Worm (Caenorhabditis elegans) whole organism, L2 larva: ENCODE data around the gene F42H10.3.

Experiments
- aly-2 ChIP-seq: fragments of 150-350 bp; optimal IDR thresholded peaks from 2 replicates; lab custom pipeline; 2014; ENCODE audit warnings: missing biosample characterization, missing genetic modification characterization
- ama-1 ChIP-seq: fragments of 150-350 bp; optimal IDR thresholded peaks from 2 replicates; lab custom pipeline; 2018; ENCODE audit warnings: inconsistent platforms
- ceh-82 ChIP-seq: fragments of 150-350 bp; optimal IDR thresholded peaks from 2 replicates; lab custom pipeline; 2014; ENCODE audit warnings: missing biosample characterization, missing genetic modification characterization
- dmd-4 ChIP-seq: sonication (generic microtip); optimal IDR thresholded peaks from 2 replicates; lab custom pipeline; 2017; ENCODE audit warnings: missing biosample characterization, missing genetic modification characterization
- elt-3 ChIP-seq: sonication (generic microtip); optimal IDR thresholded peaks from 2 replicates; lab custom pipeline; 2017; ENCODE audit warnings: missing biosample characterization, missing genetic modification characterization
- lin-11 ChIP-seq: fragments of 150-350 bp; sonication (generic microtip); optimal IDR thresholded peaks from 2 replicates; lab custom pipeline; 2014; ENCODE audit warnings: missing biosample characterization, missing genetic modification characterization, inconsistent platforms, mixed read lengths
- lin-39 ChIP-seq: fragments of 150-350 bp; optimal IDR thresholded peaks from 2 replicates; lab custom pipeline; 2014; ENCODE audit warnings: missing biosample characterization, missing genetic modification reagents, missing genetic modification characterization
- mdl-1 ChIP-seq, 2 experiments: fragments of 150-350 bp in 1 of 2; sonication (generic microtip) in 1 of 2; optimal IDR thresholded peaks; 2 replicates each; lab custom pipeline; 2017; ENCODE audit warnings: missing biosample characterization in 2 of 2, missing genetic modification characterization in 2 of 2
- nhr-77 ChIP-seq: fragments of 150-350 bp; optimal IDR thresholded peaks from 2 replicates; lab custom pipeline; 2014; ENCODE audit warnings: missing biosample characterization, missing genetic modification characterization
- skn-1 ChIP-seq: sonication (generic microtip); optimal IDR thresholded peaks from 2 replicates; lab custom pipeline; 2017; ENCODE audit warnings: missing biosample characterization, missing genetic modification characterization
- unc-55 ChIP-seq: fragments of 150-350 bp; sonication (generic microtip); optimal IDR thresholded peaks from 3 replicates; lab custom pipeline; 2014; ENCODE audit warnings: missing biosample characterization, missing genetic modification reagents, missing genetic modification characterization
- zag-1 ChIP-seq: fragments of 150-350 bp; optimal IDR thresholded peaks from 2 replicates; lab custom pipeline; 2014; ENCODE audit warnings: missing biosample characterization, missing genetic modification characterization

DNA sequence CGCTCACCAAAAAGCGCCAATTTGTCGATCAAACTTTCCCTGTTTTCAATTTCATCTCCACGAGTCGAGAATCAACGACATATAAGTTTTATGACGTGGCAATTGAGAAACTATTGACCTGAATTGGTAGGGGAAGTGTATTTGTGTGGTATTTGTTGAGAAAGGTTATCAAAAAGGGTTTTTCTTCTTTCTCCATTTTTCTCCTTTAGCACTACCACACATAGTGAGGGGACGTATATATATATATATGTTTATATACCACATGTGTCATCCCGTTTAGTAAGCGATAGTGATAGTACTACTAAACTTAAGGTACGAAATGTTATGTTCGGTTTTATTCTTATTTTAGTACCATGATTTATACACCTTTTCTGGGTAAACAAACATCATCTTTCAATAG is 26.3 kb upstream of the F42H10.3 start:
- TF ChIP-seq nhr-77 (tag; lab: Kevin White, UChicago) = no peak
- no peak for TF ChIP-seq ceh-82
- TF ChIP-seq lin-11 = no peak
- no peak for TF ChIP-seq ama-1 (lab: Kevin White, UChicago)
- no peak for TF ChIP-seq skn-1
- TF ChIP-seq zag-1 (tag; lab: Kevin White, UChicago) = no peak
- TF ChIP-seq mdl-1 (tag; optimal IDR thresholded peaks at IDR 0.05; lab: Kevin White, UChicago) = no peak
- no peak for TF ChIP-seq dmd-4 (tag; lab: Kevin White, UChicago)
- no peak for TF ChIP-seq elt-3 (tag; lab: Kevin White, UChicago)
- TF ChIP-seq unc-55 (GFP tag; lab: Kevin White, UChicago) = no peak
- no peak for TF ChIP-seq lin-39 (tag; lab: Kevin White, UChicago)
- TF ChIP-seq aly-2 (tag; lab: Kevin White, UChicago) = no peak
